Fruit fly (Drosophila melanogaster): ENCODE data around the gene Rtel1.

Gene Rtel1

dm6 chrX:5698087-5698727 lies 49.3 kb upstream of the Rtel1 start, which contains the start of gene AdamTS-B (continued):
- TF ChIP-seq CG12391 (tag; optimal IDR thresholded peaks at IDR 0.05) (peak; percentile 66), CG6765 (GFP tag; optimal IDR thresholded peaks at IDR 0.05) (no peak), CG10543 (GFP tag; optimal IDR thresholded peaks at IDR 0.05) (peak; percentile 33), Mad (GFP tag; optimal IDR thresholded peaks at IDR 0.05) (no peak), Hr78 (GFP tag; optimal IDR thresholded peaks at IDR 0.05) (no peak), Ada2b (GFP tag; IDR thresholded peaks at IDR 0.05) (no peak), cg (GFP tag; optimal IDR thresholded peaks at IDR 0.05) (no peak), Ptx1 (GFP tag; IDR thresholded peaks at IDR 0.05) (peak; percentile 56), CG9876 (GFP tag; optimal IDR thresholded peaks at IDR 0.05) (no peak), CG7556 (GFP tag; optimal IDR thresholded peaks at IDR 0.05) (peak; percentile 49), Atf-2 (GFP tag; optimal IDR thresholded peaks at IDR 0.05) (no peak), rib (GFP tag; IDR thresholded peaks at IDR 0.05) (no peak), sens (GFP tag) (peak; percentile 88), CG8924 (tag; optimal IDR thresholded peaks at IDR 0.05) (no peak), CG15514 (GFP tag; optimal IDR thresholded peaks at IDR 0.05) (no peak), hbn (GFP tag; IDR thresholded peaks at IDR 0.05; ENCODE audit: partially characterized antibody) (no peak), CG3838 (GFP tag; optimal IDR thresholded peaks at IDR 0.05) (no peak), CG13296 (GFP tag; optimal IDR thresholded peaks at IDR 0.05) (peak; percentile 55), CG8290 (GFP tag; optimal IDR thresholded peaks at IDR 0.05) (peak; percentile 47), CG8290 (tag; optimal IDR thresholded peaks at IDR 0.05) (no peak), Scr (GFP tag; IDR thresholded peaks at IDR 0.05; ENCODE audit: partially characterized antibody) (no peak), grau (tag; optimal IDR thresholded peaks at IDR 0.05) (peak; percentile 36), phol (tag; optimal IDR thresholded peaks at IDR 0.05) (peak; percentile 58), CG4424 (GFP tag; optimal IDR thresholded peaks at IDR 0.05) (peak; percentile 48), tll (GFP tag; optimal IDR thresholded peaks at IDR 0.05) (no peak), sd (tag; optimal IDR thresholded peaks at IDR 0.05) (no peak), CG10565 (GFP tag; optimal IDR thresholded peaks at IDR 0.05) (no peak), CG13287 (GFP tag; IDR thresholded peaks at IDR 0.05; ENCODE audit: partially characterized antibody) (no peak), aop (GFP tag; IDR thresholded peaks at IDR 0.05) (no peak), Med (GFP tag) (peak; percentile 18), Lhr (GFP tag; optimal IDR thresholded peaks at IDR 0.05) (no peak), Hmx (GFP tag; optimal IDR thresholded peaks at IDR 0.05) (no peak), CG11398 (GFP tag; optimal IDR thresholded peaks at IDR 0.05) (no peak), tup (GFP tag; optimal IDR thresholded peaks at IDR 0.05) (no peak), CG14441 (GFP tag; IDR thresholded peaks at IDR 0.05) (no peak; the same call in 1 of the 2 replicates), Dek (tag; optimal IDR thresholded peaks at IDR 0.05) (peak; percentile 36), Xrp1 (GFP tag; IDR thresholded peaks at IDR 0.05) (peak; percentile 76), gce (GFP tag; IDR thresholded peaks at IDR 0.05) (no peak), Sry-δ (GFP tag; optimal IDR thresholded peaks at IDR 0.05) (no peak), prd (optimal IDR thresholded peaks at IDR 0.05) (no peak), prd (GFP tag; IDR thresholded peaks at IDR 0.05) (peak; percentile 41; the same call in 1 of the 3 replicates), Hand (GFP tag; optimal IDR thresholded peaks at IDR 0.05) (no peak), Bgb (GFP tag; IDR thresholded peaks at IDR 0.05; ENCODE audit: partially characterized antibody) (0 out of 2 replicates have a peak, but pooled peaks have one; percentile 35), ewg (GFP tag; optimal IDR thresholded peaks at IDR 0.05) (peak; percentile 8), CG5245 (GFP tag; optimal IDR thresholded peaks at IDR 0.05) (no peak), otp (GFP tag; IDR thresholded peaks at IDR 0.05) (no peak), CG2678 (tag; optimal IDR thresholded peaks at IDR 0.05) (peak; percentile 69), CG8944 (GFP tag; optimal IDR thresholded peaks at IDR 0.05) (no peak), zfh1 (GFP tag; IDR thresholded peaks at IDR 0.05) (peak; percentile 40; the same call in 1 of the 3 replicates), zen (tag; optimal IDR thresholded peaks at IDR 0.05) (no peak)

All from whole organism, embryonic.